Fruit fly (Drosophila melanogaster): ENCODE results near the gene RluA-2.

Gene RluA-2

DNA sequence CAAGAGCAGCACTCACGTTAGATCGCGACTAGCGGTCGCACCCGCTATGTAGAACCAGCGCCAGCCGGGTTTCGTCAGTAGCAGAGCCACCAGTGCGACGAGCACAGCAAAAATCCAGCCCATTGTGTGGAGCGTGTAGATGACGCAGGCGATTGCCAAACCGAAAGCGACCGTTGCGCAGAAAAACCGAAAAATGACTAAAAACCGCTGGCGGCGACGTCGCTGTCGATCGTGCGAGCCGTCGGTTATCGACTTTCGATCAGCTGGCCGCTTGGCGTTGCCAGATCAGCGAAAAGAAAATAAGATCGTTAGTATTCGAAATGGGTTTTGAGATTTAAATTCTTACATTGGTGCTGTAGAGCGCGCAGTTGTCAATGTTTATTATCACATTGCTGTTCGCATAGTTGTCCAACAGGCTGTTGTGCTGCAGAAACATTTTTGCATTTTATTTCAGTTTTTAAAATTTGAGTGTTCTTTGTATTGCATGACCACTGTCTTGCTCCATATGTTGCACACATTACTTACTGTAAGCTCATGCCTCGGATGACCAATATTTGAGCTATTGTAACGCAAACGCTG is 39.7 kb downstream of the RluA-2 start (continued):
- TF ChIP-seq tap (tag; optimal IDR thresholded peaks at IDR 0.05): no peak
- no peak for TF ChIP-seq CG5245 (GFP tag; optimal IDR thresholded peaks at IDR 0.05)
- no peak for TF ChIP-seq ab (GFP tag; optimal IDR thresholded peaks at IDR 0.05)
- no peak for TF ChIP-seq BtbVII (GFP tag; optimal IDR thresholded peaks at IDR 0.05)
- no peak for TF ChIP-seq Mes4 (GFP tag; optimal IDR thresholded peaks at IDR 0.05)
- TF ChIP-seq CG17829 (tag; optimal IDR thresholded peaks at IDR 0.05): no peak
- no peak for TF ChIP-seq sima (GFP tag; optimal IDR thresholded peaks at IDR 0.05)
- TF ChIP-seq da (GFP tag; optimal IDR thresholded peaks at IDR 0.05): no peak
- TF ChIP-seq btn (GFP tag; optimal IDR thresholded peaks at IDR 0.05): no peak
- peak; percentile 36 for TF ChIP-seq CG18476 (GFP tag; optimal IDR thresholded peaks at IDR 0.05)
- TF ChIP-seq CG11695 (GFP tag; IDR thresholded peaks at IDR 0.05): no peak; the same call in 2 of the 3 replicates
- TF ChIP-seq Gug (GFP tag; IDR thresholded peaks at IDR 0.05): no peak
- TF ChIP-seq fu2 (GFP tag; optimal IDR thresholded peaks at IDR 0.05): no peak
- TF ChIP-seq ci (GFP tag; IDR thresholded peaks at IDR 0.05): peak; percentile 78; the same call in 2 of the 3 replicates
- peak; percentile 50 for TF ChIP-seq CG3281 (GFP tag; optimal IDR thresholded peaks at IDR 0.05)
- TF ChIP-seq CG6272 (GFP tag; IDR thresholded peaks at IDR 0.05): no peak
- TF ChIP-seq CG8924 (tag; optimal IDR thresholded peaks at IDR 0.05): peak; percentile 12
- TF ChIP-seq Spps (tag; optimal IDR thresholded peaks at IDR 0.05): no peak
- TF ChIP-seq GATAe (GFP tag; conservative IDR thresholded peaks at IDR 0.05): no peak
- TF ChIP-seq CG9609 (GFP tag; optimal IDR thresholded peaks at IDR 0.05): peak; percentile 28
- TF ChIP-seq tll (GFP tag; optimal IDR thresholded peaks at IDR 0.05): no peak
- TF ChIP-seq Ets65A (GFP tag): peak; percentile 89
- TF ChIP-seq Neu2 (GFP tag; optimal IDR thresholded peaks at IDR 0.05; ENCODE audit: borderline replicate concordance): no peak
- TF ChIP-seq trh (GFP tag; optimal IDR thresholded peaks at IDR 0.05): no peak
- no peak for TF ChIP-seq Hr39 (optimal IDR thresholded peaks at IDR 0.05)
- TF ChIP-seq CG12769 (tag; optimal IDR thresholded peaks at IDR 0.05): peak; percentile 35
- TF ChIP-seq CG33557 (GFP tag; optimal IDR thresholded peaks at IDR 0.05): no peak
- no peak; the same call in 1 of the 2 replicates for TF ChIP-seq HLH3B (GFP tag; IDR thresholded peaks at IDR 0.05)
- TF ChIP-seq CG6175 (GFP tag; IDR thresholded peaks at IDR 0.05): no peak
- no peak for TF ChIP-seq CG33213 (GFP tag; optimal IDR thresholded peaks at IDR 0.05)
- no peak; the same call in 1 of the 2 replicates for TF ChIP-seq Rfx (GFP tag; IDR thresholded peaks at IDR 0.05)
- TF ChIP-seq kni (GFP tag; optimal IDR thresholded peaks at IDR 0.05): no peak
- no peak for TF ChIP-seq eve (GFP tag; optimal IDR thresholded peaks at IDR 0.05)
- no peak for TF ChIP-seq CG9437 (GFP tag; optimal IDR thresholded peaks at IDR 0.05)
- no peak for TF ChIP-seq CG10209 (GFP tag; optimal IDR thresholded peaks at IDR 0.05)
- TF ChIP-seq CG8944 (GFP tag; optimal IDR thresholded peaks at IDR 0.05): peak; percentile 13
- peak; percentile 36; the same call in 1 of the 2 replicates for TF ChIP-seq CG32532 (GFP tag; IDR thresholded peaks at IDR 0.05)
- TF ChIP-seq gcm (GFP tag; optimal IDR thresholded peaks at IDR 0.05): peak; percentile 6
- TF ChIP-seq CG7987 (GFP tag; optimal IDR thresholded peaks at IDR 0.05): no peak
- TF ChIP-seq CG2875 (GFP tag; optimal IDR thresholded peaks at IDR 0.05): no peak
- no peak for TF ChIP-seq pb (GFP tag; optimal IDR thresholded peaks at IDR 0.05)
- peak; percentile 43 for TF ChIP-seq Hsf (GFP tag; optimal IDR thresholded peaks at IDR 0.05)
- no peak for TF ChIP-seq CG10321 (GFP tag; IDR thresholded peaks at IDR 0.05)
- TF ChIP-seq CG14014 (GFP tag; IDR thresholded peaks at IDR 0.05): peak; percentile 41; the same call in 1 of the 2 replicates
- no peak for TF ChIP-seq Hmx (GFP tag; optimal IDR thresholded peaks at IDR 0.05)
- no peak for TF ChIP-seq scrt (GFP tag; optimal IDR thresholded peaks at IDR 0.05)
- TF ChIP-seq Deaf1 (tag; optimal IDR thresholded peaks at IDR 0.05): peak; percentile 77
- TF ChIP-seq fd102C (GFP tag; optimal IDR thresholded peaks at IDR 0.05): no peak
- peak; percentile 8 for TF ChIP-seq bab2 (GFP tag; optimal IDR thresholded peaks at IDR 0.05)
- no peak for TF ChIP-seq Six4 (GFP tag; optimal IDR thresholded peaks at IDR 0.05)
- no peak for TF ChIP-seq otp (GFP tag; IDR thresholded peaks at IDR 0.05)
- TF ChIP-seq NK7.1 (GFP tag; optimal IDR thresholded peaks at IDR 0.05): peak; percentile 21
